Worm (Caenorhabditis elegans): ENCODE results near the gene nphp-2.
"Not testable (repeated sequence)": the region's sequence is repeated elsewhere in the genome, so short reads cannot be mapped to it uniquely, and the experiment has no call there.

ce11 chrV:1849992-1850391 is 45.6 kb upstream of the nphp-2 start:
- TF ChIP-seq ama-1 (optimal IDR thresholded peaks at IDR 0.05); tbx-11 (GFP tag; IDR thresholded peaks at IDR 0.05); ets-7 (tag; optimal IDR thresholded peaks at IDR 0.05); hmbx-1 (tag; optimal IDR thresholded peaks at IDR 0.05); F13C5.2 (tag; optimal IDR thresholded peaks at IDR 0.05); ceh-36 (tag; optimal IDR thresholded peaks at IDR 0.05); flt-1 (GFP tag; IDR thresholded peaks at IDR 0.05): not testable (repeated sequence)

Measured in whole organism, early embryonic.